Fruit fly (Drosophila melanogaster) whole organism, prepupa: ENCODE measurements around the gene Takl2.

Source experiments
- CG6854 ChIP-seq: fragments of 200-800 bp; sonication (Bioruptor generic); optimal IDR thresholded peaks from 2 replicates; lab custom pipeline; 2017; ENCODE audit warnings: missing biosample characterization, mild to moderate bottlenecking, missing genetic modification characterization
- CG8319 ChIP-seq: fragments of 200-800 bp; sonication (Bioruptor generic); optimal IDR thresholded peaks from 3 replicates; lab custom pipeline; 2016; ENCODE audit warnings: missing biosample characterization, missing genetic modification characterization

dm6 chr3R:22750534-22750947, 16.9 kb upstream of the Takl2 start, which contains the start of the genes rumi, CG7029 and Usp12-46:
- TF ChIP-seq CG8319 (GFP tag; lab: Kevin White, UChicago): peak; percentile 79
- peak; percentile 1 for TF ChIP-seq CG6854
